Worm (Caenorhabditis elegans) whole organism, mixed stage, embryonic: ENCODE data around the gene K03A11.6.

ENCODE experiments used
- bed-3 ChIP-seq: fragments of 200-800 bp; sonication (Bioruptor generic); optimal IDR thresholded peaks from 3 replicates; lab custom pipeline; 2018; ENCODE audit warnings: mild to moderate bottlenecking, missing genetic modification characterization, moderate library complexity, missing compliant biosample characterization
- blmp-1 ChIP-seq: fragments of 150-350 bp; optimal IDR thresholded peaks from 2 replicates; lab custom pipeline; 2014; ENCODE audit warnings: missing biosample characterization, missing genetic modification characterization
- ceh-39 ChIP-seq: fragments of 150-350 bp; optimal IDR thresholded peaks from 2 replicates; lab custom pipeline; 2014; ENCODE audit warnings: missing biosample characterization, missing genetic modification characterization
- ceh-43 ChIP-seq: fragments of 200-800 bp; sonication (Bioruptor generic); optimal IDR thresholded peaks from 2 replicates; lab custom pipeline; 2018; ENCODE audit warnings: mild to moderate bottlenecking, missing genetic modification characterization, moderate library complexity, missing compliant biosample characterization
- ceh-83 ChIP-seq: fragments of 200-800 bp; sonication (Bioruptor generic); optimal IDR thresholded peaks from 2 replicates; lab custom pipeline; 2018; ENCODE audit warnings: mild to moderate bottlenecking, missing genetic modification characterization, missing compliant biosample characterization
- ces-1 ChIP-seq: fragments of 150-350 bp; optimal IDR thresholded peaks from 2 replicates; lab custom pipeline; 2014; ENCODE audit warnings: missing biosample characterization, missing genetic modification reagents, missing genetic modification characterization
- cnd-1 ChIP-seq: fragments of 200-800 bp; sonication (Bioruptor generic); optimal IDR thresholded peaks from 2 replicates; lab custom pipeline; 2018; ENCODE audit warnings: mild to moderate bottlenecking, missing genetic modification characterization, missing compliant biosample characterization
- drap-1 ChIP-seq: fragments of 200-800 bp; sonication (Bioruptor generic); optimal IDR thresholded peaks from 3 replicates; lab custom pipeline; 2018; ENCODE audit warnings: mild to moderate bottlenecking, missing genetic modification characterization, missing compliant biosample characterization
- elt-1 ChIP-seq: sonication (generic microtip); optimal IDR thresholded peaks from 2 replicates; lab custom pipeline; 2017; ENCODE audit warnings: missing genetic modification characterization, mild to moderate bottlenecking, missing compliant biosample characterization, antibody characterized with exemption, moderate library complexity, borderline replicate concordance; ENCODE audit not compliant: insufficient read depth
- elt-3 ChIP-seq: fragments of 150-350 bp; optimal IDR thresholded peaks from 2 replicates; lab custom pipeline; 2014; ENCODE audit warnings: missing biosample characterization, missing genetic modification characterization
- ham-2 ChIP-seq: fragments of 200-800 bp; sonication (Bioruptor generic); optimal IDR thresholded peaks from 2 replicates; lab custom pipeline; 2018; ENCODE audit warnings: mild to moderate bottlenecking, missing genetic modification characterization, missing compliant biosample characterization
- lin-32 ChIP-seq: fragments of 200-800 bp; sonication (Bioruptor generic); optimal IDR thresholded peaks from 2 replicates; lab custom pipeline; 2018; ENCODE audit warnings: mild to moderate bottlenecking, missing genetic modification characterization, missing compliant biosample characterization
- lsy-2 ChIP-seq: fragments of 150-350 bp; optimal IDR thresholded peaks from 2 replicates; lab custom pipeline; 2014; ENCODE audit warnings: missing biosample characterization, missing genetic modification characterization
- mab-5 ChIP-seq: fragments of 150-350 bp; optimal IDR thresholded peaks from 2 replicates; lab custom pipeline; 2014; ENCODE audit warnings: missing biosample characterization, missing genetic modification characterization
- mls-2 ChIP-seq: sonication (generic microtip); optimal IDR thresholded peaks from 2 replicates; lab custom pipeline; 2016; ENCODE audit warnings: mild to moderate bottlenecking, missing genetic modification characterization, moderate library complexity, missing compliant biosample characterization
- nhr-12 ChIP-seq: fragments of 150-350 bp; optimal IDR thresholded peaks from 2 replicates; lab custom pipeline; 2014; ENCODE audit warnings: missing biosample characterization, missing genetic modification characterization
- nhr-2 ChIP-seq: fragments of 150-350 bp; optimal IDR thresholded peaks from 2 replicates; lab custom pipeline; 2014; ENCODE audit warnings: missing biosample characterization, missing genetic modification characterization
- nhr-237 ChIP-seq: fragments of 150-350 bp; optimal IDR thresholded peaks from 2 replicates; lab custom pipeline; 2014; ENCODE audit warnings: missing biosample characterization, missing genetic modification characterization
- nhr-28 ChIP-seq: fragments of 150-350 bp; optimal IDR thresholded peaks from 2 replicates; lab custom pipeline; 2014; ENCODE audit warnings: missing biosample characterization, missing genetic modification characterization
- nhr-76 ChIP-seq: sonication (generic microtip); optimal IDR thresholded peaks from 2 replicates; lab custom pipeline; 2017; ENCODE audit warnings: missing biosample characterization, missing genetic modification characterization
- sem-2 ChIP-seq: fragments of 200-800 bp; sonication (Bioruptor generic); optimal IDR thresholded peaks from 2 replicates; lab custom pipeline; 2018; ENCODE audit warnings: mild to moderate bottlenecking, missing genetic modification characterization, missing compliant biosample characterization
- snpc-4 ChIP-seq: fragments of 150-350 bp; optimal IDR thresholded peaks from 2 replicates; lab custom pipeline; 2014; ENCODE audit warnings: missing biosample characterization, missing genetic modification characterization
- sptf-1 ChIP-seq: sonication (generic microtip); optimal IDR thresholded peaks from 2 replicates; lab custom pipeline; 2017; ENCODE audit warnings: mild to moderate bottlenecking, missing genetic modification characterization, moderate library complexity, missing compliant biosample characterization
- unc-120 ChIP-seq: sonication (generic microtip); optimal IDR thresholded peaks from 2 replicates; lab custom pipeline; 2017; ENCODE audit warnings: missing genetic modification characterization, missing compliant biosample characterization; ENCODE audit not compliant: poor library complexity, severe bottlenecking
- unc-62 ChIP-seq: fragments of 150-350 bp; optimal IDR thresholded peaks from 2 replicates; lab custom pipeline; 2014; ENCODE audit warnings: missing biosample characterization, missing genetic modification reagents, missing genetic modification characterization
- zip-8 ChIP-seq: fragments of 150-350 bp; optimal IDR thresholded peaks from 2 replicates; lab custom pipeline; 2014; ENCODE audit warnings: missing biosample characterization, missing genetic modification characterization
- ztf-11 ChIP-seq: fragments of 150-350 bp; optimal IDR thresholded peaks from 2 replicates; lab custom pipeline; 2014; ENCODE audit warnings: missing biosample characterization, missing genetic modification characterization

Gene K03A11.6

DNA sequence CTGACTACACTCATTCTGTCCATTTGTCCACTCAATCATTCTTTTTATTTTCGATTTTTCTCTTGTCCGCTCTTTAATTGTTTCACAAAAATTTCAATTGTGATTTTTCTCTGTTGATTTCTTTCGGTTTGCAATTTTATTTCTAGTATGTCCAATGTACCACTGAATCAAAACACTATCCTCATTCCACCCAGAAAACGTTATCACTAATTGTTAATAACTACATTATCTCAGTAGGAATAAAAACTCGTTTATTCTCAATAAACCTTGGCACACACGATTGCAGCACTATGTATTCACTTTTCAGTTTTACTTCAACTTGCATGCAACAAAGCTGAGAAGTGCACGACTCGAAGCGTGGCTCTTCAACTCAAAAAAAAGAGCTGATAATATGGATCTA lies 4.3 kb upstream of the K03A11.6 start, which contains the start of gene K03A11.1:
K03A11.1 (plus strand) TSS at position 301 of the 400 bp plus-strand sequence.
- no peak for TF ChIP-seq ham-2 (GFP tag; lab: Kevin White, UChicago)

DNA sequence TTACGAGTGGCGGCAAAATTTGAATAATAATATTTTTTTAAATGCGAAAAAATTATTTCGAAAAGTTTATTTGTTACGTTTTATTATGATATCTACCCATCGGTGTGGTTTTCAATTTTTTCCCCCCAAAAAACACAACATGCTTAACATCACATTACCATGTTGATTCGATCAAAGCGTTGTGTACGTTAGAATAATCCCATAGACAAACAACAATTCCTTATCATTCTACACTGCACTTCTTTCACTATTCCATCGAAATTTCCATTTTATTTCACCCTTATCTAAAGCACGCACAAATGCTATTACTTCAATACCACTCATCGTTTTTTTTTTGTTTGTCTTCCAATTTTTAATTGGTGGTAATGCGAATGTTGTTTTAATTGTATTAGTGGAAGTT lies 4.3 kb downstream of the K03A11.6 start:
- no peak for TF ChIP-seq ceh-43 (GFP tag; lab: Kevin White, UChicago)
- no peak for TF ChIP-seq unc-62 (GFP tag; lab: Kevin White, UChicago)
- TF ChIP-seq ceh-39 (tag; lab: Kevin White, UChicago) = no peak
- no peak for TF ChIP-seq blmp-1 (tag; lab: Kevin White, UChicago)
- no peak for TF ChIP-seq drap-1 (GFP tag; lab: Kevin White, UChicago)
- no peak for TF ChIP-seq unc-120 (tag; lab: Kevin White, UChicago)
- TF ChIP-seq nhr-76 = no peak
- TF ChIP-seq zip-8 (tag; lab: Kevin White, UChicago) = no peak
- no peak for TF ChIP-seq ces-1 (GFP tag; lab: Kevin White, UChicago)
- no peak for TF ChIP-seq nhr-237
- TF ChIP-seq ztf-11 = no peak
- no peak for TF ChIP-seq nhr-28 (tag; lab: Kevin White, UChicago)

ce11 chrX:13061366-13061765 lies 5.7 kb downstream of the K03A11.6 start:
- TF ChIP-seq lin-32 (GFP tag; lab: Kevin White, UChicago) (no peak), drap-1 (GFP tag; lab: Kevin White, UChicago) (no peak), nhr-12 (no peak), zip-8 (tag; lab: Kevin White, UChicago) (no peak), elt-1 (tag; lab: Kevin White, UChicago) (no peak), snpc-4 (tag; lab: Kevin White, UChicago) (no peak), ceh-39 (tag; lab: Kevin White, UChicago) (no peak), bed-3 (GFP tag; lab: Kevin White, UChicago) (no peak), sptf-1 (tag; lab: Kevin White, UChicago) (no peak), unc-120 (tag; lab: Kevin White, UChicago) (no peak), ceh-43 (GFP tag; lab: Kevin White, UChicago) (no peak)

DNA sequence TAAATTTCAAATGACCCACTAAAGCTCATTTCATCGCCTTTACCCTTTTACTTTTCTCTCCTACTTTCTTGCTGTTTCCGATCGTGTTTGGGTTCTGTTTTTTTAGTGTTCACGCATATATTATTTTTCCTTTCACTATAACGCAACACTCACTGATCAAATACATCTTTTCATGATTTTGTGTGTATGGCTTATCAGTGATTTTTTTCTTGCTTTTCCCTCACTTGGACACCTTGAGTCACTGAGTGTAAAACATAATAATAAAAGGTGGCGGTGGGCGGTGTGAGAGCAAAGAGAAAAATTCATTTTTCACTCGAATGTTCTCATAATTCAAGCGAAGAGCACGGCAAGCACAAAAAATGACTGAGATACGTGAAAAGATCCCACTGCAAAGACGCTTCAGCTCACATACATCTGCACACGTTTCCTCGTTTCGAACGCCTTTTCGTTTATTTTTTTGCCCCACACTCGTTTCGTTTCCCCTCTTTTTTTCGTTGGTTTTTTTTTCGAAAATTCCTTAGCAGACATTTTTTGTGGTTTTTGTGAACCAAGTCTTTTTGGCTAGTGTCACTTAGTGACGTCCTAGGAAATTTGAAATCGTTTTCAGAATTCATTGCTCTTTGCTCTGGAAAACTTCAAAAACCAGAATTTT lies 7.4 kb downstream of the K03A11.6 start, which contains the start of gene K03A11.5:
K03A11.5 (plus strand) TSS at position 602 of the 652 bp plus-strand sequence.
- no peak for TF ChIP-seq mab-5
- no peak for TF ChIP-seq unc-62 (GFP tag; lab: Kevin White, UChicago)
- TF ChIP-seq ceh-43 (GFP tag; lab: Kevin White, UChicago) = no peak
- TF ChIP-seq lin-32 (GFP tag; lab: Kevin White, UChicago) = no peak
- no peak for TF ChIP-seq sem-2 (GFP tag; lab: Kevin White, UChicago)

DNA sequence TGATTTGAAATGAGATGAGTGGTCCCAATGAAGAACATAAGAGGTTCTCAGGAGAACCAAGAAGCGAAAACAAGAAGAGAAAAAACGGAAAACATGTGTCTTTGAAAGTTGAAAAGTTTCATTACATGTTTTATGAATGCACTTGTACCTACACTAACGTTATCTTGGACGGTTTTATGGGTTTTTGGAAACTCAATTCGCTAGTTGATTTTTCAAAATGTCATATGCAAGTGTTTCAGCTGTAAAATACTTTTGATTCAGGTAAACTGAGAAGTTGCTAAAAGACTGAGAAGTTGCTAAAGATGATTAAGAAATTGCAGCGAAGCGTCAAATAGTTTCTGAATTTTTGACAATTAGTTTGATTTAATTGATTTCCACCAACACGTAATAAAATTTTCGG lies 15.5 kb downstream of the K03A11.6 start, which contains the start of gene cpx-2:
cpx-2 (minus strand) TSS at position 101 of the 400 bp plus-strand sequence.
- TF ChIP-seq nhr-76 = no peak
- TF ChIP-seq lsy-2 = no peak
- no peak for TF ChIP-seq lin-32 (GFP tag; lab: Kevin White, UChicago)
- no peak for TF ChIP-seq ceh-83 (GFP tag; lab: Kevin White, UChicago)
- no peak for TF ChIP-seq elt-3 (tag; lab: Kevin White, UChicago)
- TF ChIP-seq elt-1 (tag; lab: Kevin White, UChicago) = no peak
- no peak for TF ChIP-seq bed-3 (GFP tag; lab: Kevin White, UChicago)

ce11 chrX:13074373-13074772 lies 18.7 kb downstream of the K03A11.6 start, which contains the start of gene ceh-28:
Gene ceh-28 (plus strand): TSS chrX:13074673.
- no peak for TF ChIP-seq mls-2 (tag; lab: Kevin White, UChicago)
- no peak for TF ChIP-seq cnd-1
- TF ChIP-seq mab-5 = no peak
- no peak for TF ChIP-seq drap-1 (GFP tag; lab: Kevin White, UChicago)
- TF ChIP-seq elt-1 (tag; lab: Kevin White, UChicago) = no peak
- no peak for TF ChIP-seq lsy-2
- no peak for TF ChIP-seq ham-2 (GFP tag; lab: Kevin White, UChicago)
- TF ChIP-seq sptf-1 (tag; lab: Kevin White, UChicago) = no peak
- TF ChIP-seq unc-62 (GFP tag; lab: Kevin White, UChicago) = no peak
- no peak for TF ChIP-seq ceh-83 (GFP tag; lab: Kevin White, UChicago)
- no peak for TF ChIP-seq nhr-2
- no peak for TF ChIP-seq nhr-237
